Fruit fly (Drosophila melanogaster) whole organism, embryonic: ENCODE results near the gene CG33346.

ENCODE experiments used
- Antp ChIP-seq: fragments of 200-800 bp; sonication (Bioruptor generic); optimal IDR thresholded peaks from 3 replicates; lab custom pipeline; 2016; ENCODE audit warnings: missing biosample characterization, missing genetic modification characterization
- Bdp1 ChIP-seq: fragments of 200-800 bp; sonication (Bioruptor generic); optimal IDR thresholded peaks from 3 replicates; lab custom pipeline; 2016; ENCODE audit warnings: missing biosample characterization, missing genetic modification characterization
- BtbVII ChIP-seq: fragments of 200-800 bp; sonication (Bioruptor generic); optimal IDR thresholded peaks from 3 replicates; lab custom pipeline; 2017; ENCODE audit warnings: missing biosample characterization, mild to moderate bottlenecking, missing genetic modification characterization
- CG1024 ChIP-seq: fragments of 200-800 bp; sonication (Bioruptor generic); IDR thresholded peaks from 2 replicates; pipeline ENCODE4 v1.3.6; 2022; ENCODE audit warnings: missing biosample characterization, missing genetic modification characterization
- CG10959 ChIP-seq: fragments of 200-800 bp; sonication (Bioruptor generic); IDR thresholded peaks from 2 replicates; pipeline ENCODE4 v1.3.6; 2022; ENCODE audit warnings: missing biosample characterization, missing genetic modification characterization
- CG11093 ChIP-seq: fragments of 200-800 bp; sonication (Bioruptor generic); IDR thresholded peaks from 3 replicates; pipeline ENCODE4 v1.3.6; 2022; ENCODE audit warnings: missing biosample characterization, missing genetic modification characterization
- CG11456 ChIP-seq: fragments of 200-800 bp; sonication (Bioruptor generic); IDR thresholded peaks from 3 replicates; pipeline ENCODE4 v1.3.6; 2022; ENCODE audit warnings: missing biosample characterization, missing genetic modification characterization
- CG11504 ChIP-seq: fragments of 200-800 bp; sonication (Bioruptor generic); optimal IDR thresholded peaks from 3 replicates; lab custom pipeline; 2019; ENCODE audit warnings: missing biosample characterization, mild to moderate bottlenecking, missing genetic modification characterization, moderate library complexity
- CG12071 ChIP-seq: fragments of 200-800 bp; sonication (Bioruptor generic); optimal IDR thresholded peaks from 3 replicates; lab custom pipeline; 2018; ENCODE audit warnings: missing biosample characterization, mild to moderate bottlenecking, missing genetic modification characterization
- CG12219 ChIP-seq: fragments of 200-800 bp; sonication (Bioruptor generic); optimal IDR thresholded peaks from 3 replicates; lab custom pipeline; 2018; ENCODE audit warnings: missing biosample characterization, mild to moderate bottlenecking, missing genetic modification characterization
- CG13775 ChIP-seq: fragments of 200-800 bp; sonication (Bioruptor generic); optimal IDR thresholded peaks from 3 replicates; lab custom pipeline; 2017; ENCODE audit warnings: missing biosample characterization, mild to moderate bottlenecking, missing genetic modification characterization
- CG1603 ChIP-seq: fragments of 200-800 bp; sonication (Bioruptor generic); optimal IDR thresholded peaks from 2 replicates; lab custom pipeline; 2019; ENCODE audit warnings: missing biosample characterization, mild to moderate bottlenecking, missing genetic modification characterization, moderate library complexity
- CG17328 ChIP-seq: fragments of 200-800 bp; sonication (Bioruptor generic); IDR thresholded peaks from 2 replicates; pipeline ENCODE4 v1.3.6; 2022; ENCODE audit warnings: missing biosample characterization, missing genetic modification characterization
- CG17385 ChIP-seq: fragments of 200-800 bp; sonication (Bioruptor generic); optimal IDR thresholded peaks from 3 replicates; lab custom pipeline; 2018; ENCODE audit warnings: missing biosample characterization, mild to moderate bottlenecking, missing genetic modification characterization
- CG17829 ChIP-seq: fragments of 200-800 bp; optimal IDR thresholded peaks from 2 replicates; lab custom pipeline; 2019; ENCODE audit warnings: missing biosample characterization, mild to moderate bottlenecking, missing genetic modification characterization, moderate library complexity
- CG2120 ChIP-seq: fragments of 200-800 bp; sonication (Bioruptor generic); optimal IDR thresholded peaks from 3 replicates; lab custom pipeline; 2016; ENCODE audit warnings: missing biosample characterization, missing genetic modification characterization
- CG3065 ChIP-seq: fragments of 200-800 bp; sonication (Bioruptor generic); optimal IDR thresholded peaks from 2 replicates; lab custom pipeline; 2016; ENCODE audit warnings: missing biosample characterization, missing genetic modification characterization
- CG31365 ChIP-seq: fragments of 200-800 bp; sonication (Bioruptor generic); optimal IDR thresholded peaks from 2 replicates; lab custom pipeline; 2018; ENCODE audit warnings: missing biosample characterization, mild to moderate bottlenecking, missing genetic modification characterization
- CG3281 ChIP-seq: fragments of 200-800 bp; sonication (Bioruptor generic); optimal IDR thresholded peaks from 3 replicates; lab custom pipeline; 2017; ENCODE audit warnings: missing biosample characterization, mild to moderate bottlenecking, missing genetic modification characterization
- CG3407 ChIP-seq: fragments of 200-800 bp; sonication (Bioruptor generic); optimal IDR thresholded peaks from 2 replicates; lab custom pipeline; 2018; ENCODE audit warnings: missing biosample characterization, mild to moderate bottlenecking, missing genetic modification characterization
- CG4424 ChIP-seq: fragments of 200-800 bp; sonication (Bioruptor generic); optimal IDR thresholded peaks from 3 replicates; lab custom pipeline; 2016; ENCODE audit warnings: missing biosample characterization, missing genetic modification characterization
- CG4820 ChIP-seq: fragments of 200-800 bp; sonication (Bioruptor generic); optimal IDR thresholded peaks from 3 replicates; lab custom pipeline; 2016; ENCODE audit warnings: missing biosample characterization, missing genetic modification characterization
- CG7786 ChIP-seq: fragments of 200-800 bp; sonication (Bioruptor generic); optimal IDR thresholded peaks from 2 replicates; lab custom pipeline; 2016; ENCODE audit warnings: missing biosample characterization, missing genetic modification characterization
- CG9437 ChIP-seq: fragments of 200-800 bp; sonication (Bioruptor generic); optimal IDR thresholded peaks from 2 replicates; lab custom pipeline; 2018; ENCODE audit warnings: missing biosample characterization, mild to moderate bottlenecking, missing genetic modification characterization
- D ChIP-seq, 2 experiments: fragments of 200-800 bp in 1 of 2; fragments of >200 bp in 1 of 2; sonication (Bioruptor generic) in 1 of 2; optimal IDR thresholded peaks; 2 replicates in 1 of 2; 3 replicates in 1 of 2; lab custom pipeline; 2017; ENCODE audit warnings: mild to moderate bottlenecking in 1 of 2, missing biosample characterization in 1 of 2, missing genetic modification characterization in 1 of 2, missing genetic modification reagents in 1 of 2
- Doc2 ChIP-seq: fragments of 200-800 bp; sonication (Bioruptor generic); IDR thresholded peaks from 2 replicates; pipeline ENCODE4 v1.3.6; 2022; ENCODE audit warnings: missing biosample characterization, missing genetic modification characterization
- Drgx ChIP-seq: fragments of 200-800 bp; sonication (Bioruptor generic); IDR thresholded peaks from 2 replicates; pipeline ENCODE4 v1.3.6; 2022; ENCODE audit warnings: missing biosample characterization, missing genetic modification characterization
- Hey ChIP-seq: fragments of 200-800 bp; sonication (Bioruptor generic); optimal IDR thresholded peaks from 3 replicates; lab custom pipeline; 2018; ENCODE audit warnings: missing biosample characterization, mild to moderate bottlenecking, missing genetic modification characterization
- Mad ChIP-seq: fragments of 200-800 bp; sonication (Bioruptor generic); optimal IDR thresholded peaks from 2 replicates; lab custom pipeline; 2016; ENCODE audit warnings: missing biosample characterization, missing genetic modification characterization
- Max ChIP-seq: fragments of 200-800 bp; sonication (Bioruptor generic); optimal IDR thresholded peaks from 2 replicates; lab custom pipeline; 2016; ENCODE audit warnings: missing biosample characterization, mild to moderate bottlenecking, missing genetic modification characterization
- Meics ChIP-seq: fragments of 200-800 bp; sonication (Bioruptor generic); optimal IDR thresholded peaks from 2 replicates; lab custom pipeline; 2017; ENCODE audit warnings: missing biosample characterization, mild to moderate bottlenecking, missing genetic modification characterization
- Scr ChIP-seq: fragments of 200-800 bp; sonication (Bioruptor generic); IDR thresholded peaks from 2 replicates; pipeline ENCODE4 v1.3.6; 2022; ENCODE audit warnings: missing biosample characterization, missing genetic modification characterization; ENCODE audit not compliant: partially characterized antibody
- Ssrp ChIP-seq: fragments of 200-800 bp; sonication (Bioruptor generic); optimal IDR thresholded peaks from 2 replicates; lab custom pipeline; 2018; ENCODE audit warnings: missing biosample characterization, mild to moderate bottlenecking, missing genetic modification characterization, moderate library complexity
- Usf ChIP-seq: fragments of 200-800 bp; sonication (Bioruptor generic); optimal IDR thresholded peaks from 2 replicates; lab custom pipeline; 2017; ENCODE audit warnings: missing genotype, missing biosample characterization, missing genetic modification characterization
- Vsx1 ChIP-seq: fragments of 200-800 bp; sonication (Bioruptor generic); optimal IDR thresholded peaks from 2 replicates; lab custom pipeline; 2017; ENCODE audit warnings: missing biosample characterization, mild to moderate bottlenecking, missing genetic modification characterization, missing genetic modification reagents
- amos ChIP-seq: fragments of 200-800 bp; sonication (Bioruptor generic); IDR thresholded peaks from 2 replicates; pipeline ENCODE4 v1.3.6; 2022; ENCODE audit warnings: missing biosample characterization, missing genetic modification characterization; ENCODE audit not compliant: partially characterized antibody
- cato ChIP-seq: fragments of 200-800 bp; sonication (Bioruptor generic); optimal IDR thresholded peaks from 2 replicates; lab custom pipeline; 2016; ENCODE audit warnings: missing biosample characterization, missing genetic modification characterization, borderline replicate concordance
- caup ChIP-seq: fragments of 200-800 bp; sonication (Bioruptor generic); optimal IDR thresholded peaks from 3 replicates; lab custom pipeline; 2017; ENCODE audit warnings: missing biosample characterization, mild to moderate bottlenecking, missing genetic modification characterization, moderate library complexity; ENCODE audit not compliant: severe bottlenecking
- dm ChIP-seq: fragments of 200-800 bp; sonication (Bioruptor generic); optimal IDR thresholded peaks from 3 replicates; lab custom pipeline; 2016; ENCODE audit warnings: missing biosample characterization, missing genetic modification characterization
- grau ChIP-seq: fragments of 200-800 bp; optimal IDR thresholded peaks from 3 replicates; lab custom pipeline; 2019; ENCODE audit warnings: missing biosample characterization, mild to moderate bottlenecking, missing genetic modification characterization, moderate library complexity
- gro ChIP-seq: fragments of 200-800 bp; sonication (Bioruptor generic); optimal IDR thresholded peaks from 2 replicates; lab custom pipeline; 2016; ENCODE audit warnings: missing biosample characterization, missing genetic modification characterization
- her ChIP-seq: fragments of 200-800 bp; sonication (Bioruptor generic); optimal IDR thresholded peaks from 2 replicates; lab custom pipeline; 2016; ENCODE audit warnings: missing biosample characterization, missing genetic modification characterization
- jigr1 ChIP-seq: fragments of 200-800 bp; sonication (Bioruptor generic); IDR thresholded peaks from 3 replicates; pipeline ENCODE4 v1.3.6; 2022; ENCODE audit warnings: missing biosample characterization, missing genetic modification characterization
- jumu ChIP-seq: fragments of 200-800 bp; sonication (Bioruptor generic); optimal IDR thresholded peaks from 3 replicates; lab custom pipeline; 2016; ENCODE audit warnings: missing biosample characterization, missing genetic modification characterization
- knrl ChIP-seq: fragments of 200-800 bp; sonication (Bioruptor generic); IDR thresholded peaks from 3 replicates; pipeline ENCODE4 v1.3.6; 2022; ENCODE audit warnings: missing biosample characterization, missing genetic modification characterization; ENCODE audit not compliant: partially characterized antibody
- pfk ChIP-seq: fragments of 200-800 bp; sonication (Bioruptor generic); optimal IDR thresholded peaks from 2 replicates; lab custom pipeline; 2018; ENCODE audit warnings: missing biosample characterization, mild to moderate bottlenecking, missing genetic modification characterization, moderate library complexity
- pho ChIP-seq: fragments of 200-800 bp; sonication (Bioruptor generic); optimal IDR thresholded peaks from 2 replicates; lab custom pipeline; 2016; ENCODE audit warnings: missing biosample characterization, missing genetic modification characterization
- sens ChIP-seq: fragments of 200-800 bp; sonication (Bioruptor generic); peaks from one replicate; lab custom pipeline; 2016; ENCODE audit warnings: missing biosample characterization, missing genetic modification characterization
- tin ChIP-seq: fragments of 200-800 bp; sonication (Bioruptor generic); optimal IDR thresholded peaks from 3 replicates; lab custom pipeline; 2016; ENCODE audit warnings: missing biosample characterization, missing genetic modification characterization
- trh ChIP-seq: fragments of 200-800 bp; sonication (Bioruptor generic); optimal IDR thresholded peaks from 2 replicates; lab custom pipeline; 2016; ENCODE audit warnings: missing biosample characterization, missing genetic modification characterization

The CG33346 gene

dm6 chr3R:28631753-28632152 lies 37.3 kb upstream of the CG33346 start (continued):
- TF ChIP-seq CG3407 (peak; percentile 6), Usf (no peak), CG11093 (GFP tag; lab: Robert Waterston, UW) (peak; percentile 34; the same call in 1 of the 3 replicates), Doc2 (GFP tag; lab: Robert Waterston, UW) (no peak), CG31365 (tag; lab: Kevin White, UChicago) (no peak), grau (peak; percentile 40), CG2120 (GFP tag; lab: Kevin White, UChicago) (peak; percentile 53), Vsx1 (no peak), CG3065 (GFP tag; lab: Kevin White, UChicago) (no peak), dm (no peak), jumu (peak; percentile 77), Mad (GFP tag; lab: Kevin White, UChicago) (peak; percentile 10), CG13775 (GFP tag; lab: Kevin White, UChicago) (peak; percentile 27), Max (GFP tag; lab: Kevin White, UChicago) (peak; percentile 22), gro (GFP tag; lab: Kevin White, UChicago) (no peak), Ssrp (tag; lab: Kevin White, UChicago) (peak; percentile 26), sens (peak; percentile 87), pfk (GFP tag; lab: Kevin White, UChicago) (no peak), CG1024 (GFP tag; lab: Robert Waterston, UW) (peak; percentile 24; the same call in 1 of the 2 replicates), caup (GFP tag; lab: Kevin White, UChicago) (peak; percentile 33), CG11504 (tag; lab: Kevin White, UChicago) (peak; percentile 71), cato (no peak), CG1603 (tag; lab: Kevin White, UChicago) (peak; percentile 77), pho (GFP tag; lab: Kevin White, UChicago) (no peak), Bdp1 (GFP tag; lab: Kevin White, UChicago) (peak; percentile 20), jigr1 (no peak), CG11456 (0 out of 3 replicates have a peak, but pooled peaks have one; percentile 56), CG12071 (GFP tag; lab: Kevin White, UChicago) (peak; percentile 53), Drgx (GFP tag; lab: Robert Waterston, UW) (0 out of 2 replicates have a peak, but pooled peaks have one; percentile 42), Meics (peak; percentile 56), CG10959 (GFP tag; lab: Robert Waterston, UW) (peak; percentile 67), CG12219 (no peak), BtbVII (GFP tag; lab: Kevin White, UChicago) (no peak), tin (GFP tag; lab: Kevin White, UChicago) (peak; percentile 80), Hey (tag; lab: Kevin White, UChicago) (no peak), CG17385 (GFP tag; lab: Kevin White, UChicago) (peak; percentile 6), CG3281 (GFP tag; lab: Kevin White, UChicago) (peak; percentile 49), amos (GFP tag; lab: Robert Waterston, UW) (no peak), knrl (GFP tag; lab: Robert Waterston, UW) (no peak), CG9437 (GFP tag; lab: Kevin White, UChicago) (no peak), CG4424 (GFP tag; lab: Kevin White, UChicago) (peak; percentile 64), Antp (GFP tag; lab: Kevin White, UChicago) (peak; percentile 60), CG17328 (peak; percentile 59), CG7786 (peak; percentile 46), trh (no peak), Scr (GFP tag; lab: Robert Waterston, UW) (no peak), her (GFP tag; lab: Kevin White, UChicago) (peak; percentile 58), CG17829 (tag; lab: Kevin White, UChicago) (peak; percentile 55), D (optimal IDR thresholded peaks at IDR 0.05; lab: Kevin White, UChicago) (peak; percentile 8), D (GFP tag; optimal IDR thresholded peaks at IDR 0.05; lab: Kevin White, UChicago) (peak; percentile 62), CG4820 (GFP tag; lab: Kevin White, UChicago) (peak; percentile 72)
